Worm (Caenorhabditis elegans) whole organism, L4/young adult: Measurements from ENCODE around the gene fut-8.

Source experiments
- W03F9.2 ChIP-seq: fragments of 150-350 bp; optimal IDR thresholded peaks from 2 replicates; lab custom pipeline; 2014; ENCODE audit warnings: missing biosample characterization, missing genetic modification characterization
- dao-5 ChIP-seq: sonication (generic microtip); optimal IDR thresholded peaks from 2 replicates; lab custom pipeline; 2016; ENCODE audit warnings: missing genotype, missing genetic modification characterization, moderate library complexity, missing compliant biosample characterization
- him-1 ChIP-seq: sonication (generic microtip); optimal IDR thresholded peaks from 2 replicates; lab custom pipeline; 2016; ENCODE audit warnings: missing genotype, missing genetic modification reagents, missing genetic modification characterization, missing compliant biosample characterization

ce11 chrV:6007927-6008326 lies 17.6 kb upstream of the fut-8 start:
- TF ChIP-seq him-1 (tag; lab: Kevin White, UChicago) (no peak), W03F9.2 (no peak), dao-5 (no peak)
